Worm (Caenorhabditis elegans): ENCODE results near the gene dyf-13.

Gene dyf-13

ce11 chrII:7171305-7171998 lies at the start of gene dyf-13:
dyf-13 (minus strand) TSS chrII:7171355.
- TF ChIP-seq madf-5 (GFP tag; IDR thresholded peaks at IDR 0.05), result no peak
- TF ChIP-seq lin-15B (tag; optimal IDR thresholded peaks at IDR 0.05), result no peak
- TF ChIP-seq cey-2 (tag; optimal IDR thresholded peaks at IDR 0.05; ENCODE audit: borderline replicate concordance, insufficient read depth), result no peak
- TF ChIP-seq mxl-2 (GFP tag; conservative IDR thresholded peaks at IDR 0.05), result no peak
- no peak for TF ChIP-seq ceh-28 (tag; optimal IDR thresholded peaks at IDR 0.05)
- TF ChIP-seq dve-1 (tag; optimal IDR thresholded peaks at IDR 0.05; ENCODE audit: insufficient read depth), result no peak
- no peak for TF ChIP-seq nhr-42 (GFP tag; IDR thresholded peaks at IDR 0.05)
- TF ChIP-seq ctbp-1 (GFP tag; IDR thresholded peaks at IDR 0.05), result no peak
- no peak for TF ChIP-seq duxl-1 (tag; optimal IDR thresholded peaks at IDR 0.05; ENCODE audit: poor library complexity)
- TF ChIP-seq rbr-2 (tag; optimal IDR thresholded peaks at IDR 0.05), result no peak
- TF ChIP-seq zfp-3 (GFP tag; conservative IDR thresholded peaks at IDR 0.05), result no peak
- no peak for TF ChIP-seq mes-2 (tag; optimal IDR thresholded peaks at IDR 0.05; ENCODE audit: poor library complexity, severe bottlenecking)
- TF ChIP-seq tra-1 (GFP tag; IDR thresholded peaks at IDR 0.05), result no peak
- TF ChIP-seq zip-2 (tag; optimal IDR thresholded peaks at IDR 0.05), result no peak
- TF ChIP-seq nhr-6 (tag; optimal IDR thresholded peaks at IDR 0.05), result no peak

- TF ChIP-seq unc-62 (GFP tag; optimal IDR thresholded peaks at IDR 0.05 in 1 of 2), result peak in 1 of 2 experiments; percentile 57
- no peak for TF ChIP-seq unc-62 (tag; optimal IDR thresholded peaks at IDR 0.05)
- TF ChIP-seq zip-11 (GFP tag; IDR thresholded peaks at IDR 0.05), result no peak
- TF ChIP-seq nhr-28 (tag; optimal IDR thresholded peaks at IDR 0.05), result no peak
- no peak for TF ChIP-seq hlh-11 (tag; optimal IDR thresholded peaks at IDR 0.05)
- no peak for TF ChIP-seq spr-1 (tag; optimal IDR thresholded peaks at IDR 0.05)
- TF ChIP-seq aha-1 (tag), result peak; percentile 66
- no peak for TF ChIP-seq spr-3 (GFP tag; optimal IDR thresholded peaks at IDR 0.05)
- no peak for TF ChIP-seq lir-3 (tag; optimal IDR thresholded peaks at IDR 0.05)
Observed at ce11 chrII:7217047-7217446, 45.9 kb upstream of the dyf-13 start, which contains the start of gene E04F6.10. E04F6.10 (minus strand) TSS chrII:7217147.

ce11 chrII:7212059-7212458 lies 40.9 kb upstream of the dyf-13 start, which contains the start of gene E04F6.9:
E04F6.9 (minus strand) TSS chrII:7212159.
- TF ChIP-seq Y48G9A.11 (GFP tag; IDR thresholded peaks at IDR 0.05) (no peak), daf-16 (GFP tag; optimal IDR thresholded peaks at IDR 0.05) (peak in 1 of 2 experiments; percentile 36), daf-16 (tag; optimal IDR thresholded peaks at IDR 0.05) (no peak)

ce11 chrII:7211280-7211679 lies 40.1 kb upstream of the dyf-13 start, which contains the start of gene E04F6.8:
E04F6.8 (minus strand) TSS chrII:7211380.
- TF ChIP-seq php-3 (GFP tag; IDR thresholded peaks at IDR 0.05) (no peak), mep-1 (tag; optimal IDR thresholded peaks at IDR 0.05) (no peak), lin-13 (GFP tag; optimal IDR thresholded peaks at IDR 0.05) (no peak), ZK546.5 (tag; optimal IDR thresholded peaks at IDR 0.05) (no peak), hmg-1.1 (GFP tag; IDR thresholded peaks at IDR 0.05) (no peak), nhr-11 (tag; optimal IDR thresholded peaks at IDR 0.05) (peak; percentile 8), sdz-12 (GFP tag; optimal IDR thresholded peaks at IDR 0.05) (no peak), hlh-30 (tag; optimal IDR thresholded peaks at IDR 0.05; ENCODE audit: insufficient read depth) (peak; percentile 38), fkh-10 (GFP tag; optimal IDR thresholded peaks at IDR 0.05) (no peak), daf-16 (GFP tag; optimal IDR thresholded peaks at IDR 0.05) (peak in 1 of 2 experiments; percentile 75), daf-16 (tag; optimal IDR thresholded peaks at IDR 0.05) (no peak), nhr-76 (tag; optimal IDR thresholded peaks at IDR 0.05) (no peak)

Measured in whole organism, L4 larva.